Worm (Caenorhabditis elegans) whole organism, L1 larva: Measurements from ENCODE around the gene T28F3.11.

Source experiments
- F16B12.6 ChIP-seq: fragments of 150-350 bp; optimal IDR thresholded peaks from 2 replicates; lab custom pipeline; 2014; ENCODE audit warnings: missing biosample characterization, missing genetic modification characterization
- aha-1 ChIP-seq: fragments of 150-350 bp; optimal IDR thresholded peaks from 2 replicates; lab custom pipeline; 2014; ENCODE audit warnings: missing biosample characterization, missing genetic modification characterization
- blmp-1 ChIP-seq: fragments of 150-350 bp; optimal IDR thresholded peaks from 2 replicates; lab custom pipeline; 2014; ENCODE audit warnings: missing biosample characterization, missing genetic modification characterization
- ceh-88 ChIP-seq: fragments of 200-800 bp; sonication (Bioruptor generic); IDR thresholded peaks from 2 replicates; pipeline ENCODE4 v1.3.6; 2022; ENCODE audit warnings: missing genetic modification characterization, missing compliant biosample characterization
- dsc-1 ChIP-seq: sonication (generic microtip); optimal IDR thresholded peaks from 2 replicates; lab custom pipeline; 2016; ENCODE audit warnings: mild to moderate bottlenecking, missing genetic modification characterization, missing compliant biosample characterization
- hpl-2 ChIP-seq: fragments of 150-350 bp; optimal IDR thresholded peaks from 2 replicates; lab custom pipeline; 2014; ENCODE audit warnings: missing biosample characterization, missing genetic modification reagents, missing genetic modification characterization
- lin-35 ChIP-seq, 2 experiments: fragments of 150-350 bp; optimal IDR thresholded peaks; 2 replicates each; lab custom pipeline; 2014; ENCODE audit warnings: missing biosample characterization in 2 of 2, missing genetic modification characterization in 2 of 2, missing genetic modification reagents in 2 of 2
- lsy-2 ChIP-seq, 2 experiments: fragments of 150-350 bp; optimal IDR thresholded peaks; 2 replicates each; lab custom pipeline; 2014; ENCODE audit warnings: missing biosample characterization in 2 of 2, missing genetic modification characterization in 2 of 2
- nhr-11 ChIP-seq: fragments of 150-350 bp; optimal IDR thresholded peaks from 2 replicates; lab custom pipeline; 2014; ENCODE audit warnings: missing biosample characterization, missing genetic modification characterization
- nhr-19 ChIP-seq: fragments of 200-800 bp; sonication (Bioruptor generic); conservative IDR thresholded peaks from 2 replicates; pipeline ENCODE4 v1.3.6; 2022; ENCODE audit warnings: missing genetic modification characterization, missing compliant biosample characterization
- nhr-76 ChIP-seq: sonication (generic microtip); optimal IDR thresholded peaks from 2 replicates; lab custom pipeline; 2017; ENCODE audit warnings: missing biosample characterization, missing genetic modification characterization
- skn-1 ChIP-seq: fragments of 150-350 bp; optimal IDR thresholded peaks from 2 replicates; lab custom pipeline; 2014; ENCODE audit warnings: missing biosample characterization, missing genetic modification characterization
- sptf-1 ChIP-seq: fragments of 150-350 bp; optimal IDR thresholded peaks from 2 replicates; lab custom pipeline; 2014; ENCODE audit warnings: missing biosample characterization, missing genetic modification characterization
- xbp-1 ChIP-seq: sonication (generic microtip); optimal IDR thresholded peaks from 2 replicates; lab custom pipeline; 2016; ENCODE audit warnings: missing genetic modification characterization, missing compliant biosample characterization

DNA sequence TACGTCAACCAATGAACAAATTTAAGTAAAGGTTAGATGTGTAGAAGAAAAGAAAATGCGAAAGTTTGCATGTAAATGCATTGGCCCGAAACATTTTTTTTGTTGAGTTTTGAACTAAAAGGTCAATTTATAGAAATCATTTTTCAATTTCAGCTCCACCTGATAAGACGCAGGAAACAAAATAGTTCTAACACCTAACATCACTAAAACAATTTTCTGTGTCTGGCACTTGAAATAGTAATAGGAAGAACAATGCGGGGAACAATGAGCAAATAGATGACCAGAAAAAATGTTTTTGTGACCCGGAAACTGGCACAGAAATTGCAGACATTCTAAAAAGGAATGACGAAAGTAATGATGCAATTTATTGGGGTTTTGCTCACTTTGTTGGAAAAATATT is 871 bp upstream of the T28F3.11 start:
- no peak for TF ChIP-seq hpl-2 (GFP tag; lab: Kevin White, UChicago)
- no peak for TF ChIP-seq nhr-76 (tag; lab: Kevin White, UChicago)
- no peak for TF ChIP-seq F16B12.6 (tag; lab: Kevin White, UChicago)
- TF ChIP-seq xbp-1 = no peak
- TF ChIP-seq dsc-1 = no peak
- TF ChIP-seq nhr-19 = no peak
- TF ChIP-seq aha-1 (tag; lab: Kevin White, UChicago) = no peak
- no peak for TF ChIP-seq blmp-1 (tag; lab: Kevin White, UChicago)
- peak in 1 of 2 experiments; percentile 21 for TF ChIP-seq lin-35 (GFP tag; optimal IDR thresholded peaks at IDR 0.05; lab: Kevin White, UChicago)
- no peak for TF ChIP-seq skn-1 (tag; lab: Kevin White, UChicago)
- no peak for TF ChIP-seq sptf-1 (tag; lab: Kevin White, UChicago)
- TF ChIP-seq ceh-88 (GFP tag; lab: Robert Waterston, UW) = no peak
- no peak for TF ChIP-seq lsy-2 (tag; optimal IDR thresholded peaks at IDR 0.05; lab: Kevin White, UChicago)
- no peak for TF ChIP-seq nhr-11 (tag; lab: Kevin White, UChicago)
